Worm (Caenorhabditis elegans): ENCODE results near the gene srg-37.

- TF ChIP-seq unc-62 (GFP tag; optimal IDR thresholded peaks at IDR 0.05 in 1 of 2) (peak; percentile 24 to 53), unc-62 (tag; optimal IDR thresholded peaks at IDR 0.05) (no peak), ZK546.5 (tag; optimal IDR thresholded peaks at IDR 0.05) (no peak), F44E2.7 (GFP tag; IDR thresholded peaks at IDR 0.05) (no peak), lsy-2 (tag; optimal IDR thresholded peaks at IDR 0.05) (no peak), pqm-1 (tag; optimal IDR thresholded peaks at IDR 0.05) (peak; percentile 100), nhr-237 (tag; optimal IDR thresholded peaks at IDR 0.05) (no peak), ceh-82 (tag; optimal IDR thresholded peaks at IDR 0.05) (no peak), lin-15B (tag; optimal IDR thresholded peaks at IDR 0.05) (no peak), dmd-6 (GFP tag; IDR thresholded peaks at IDR 0.05) (peak; percentile 94), lim-7 (GFP tag; IDR thresholded peaks at IDR 0.05) (no peak), pha-4 (GFP tag; IDR thresholded peaks at IDR 0.05) (peak; percentile 50; the same call in 1 of the 2 replicates), pha-4 (tag; optimal IDR thresholded peaks at IDR 0.05) (no peak), madf-9 (GFP tag; conservative IDR thresholded peaks at IDR 0.05) (no peak), nhr-77 (tag; optimal IDR thresholded peaks at IDR 0.05) (peak; percentile 78), fkh-10 (GFP tag; optimal IDR thresholded peaks at IDR 0.05) (no peak)
Observed at ce11 chrX:14214520-14215023, 20.3 kb downstream of the srg-37 start, which contains the start of gene K06G5.1.
